Fruit fly (Drosophila melanogaster) whole organism, embryonic: Measurements from ENCODE around the gene Mtr3.

Experiments used
- Awh ChIP-seq: fragments of 200-800 bp; sonication (Bioruptor generic); IDR thresholded peaks from 2 replicates; pipeline ENCODE4, ENCODE4 v1.3.6; 2022; ENCODE audit warnings: missing biosample characterization, missing genetic modification characterization
- Bteb2 ChIP-seq: fragments of 200-800 bp; sonication (Bioruptor generic); optimal IDR thresholded peaks from 2 replicates; lab custom pipeline; 2016; ENCODE audit warnings: missing biosample characterization, missing genetic modification characterization
- CG10543 ChIP-seq: fragments of 200-800 bp; sonication (Bioruptor generic); optimal IDR thresholded peaks from 3 replicates; lab custom pipeline; 2017; ENCODE audit warnings: missing biosample characterization, mild to moderate bottlenecking, missing genetic modification characterization, moderate library complexity
- CG10979 ChIP-seq: fragments of 200-800 bp; sonication (Bioruptor generic); optimal IDR thresholded peaks from 2 replicates; lab custom pipeline; 2018; ENCODE audit warnings: missing biosample characterization, mild to moderate bottlenecking, missing genetic modification characterization, moderate library complexity
- CG11398 ChIP-seq: fragments of 200-800 bp; sonication (Bioruptor generic); optimal IDR thresholded peaks from 2 replicates; lab custom pipeline; 2016; ENCODE audit warnings: missing biosample characterization, missing genetic modification characterization
- CG12391 ChIP-seq: fragments of 200-800 bp; sonication (Bioruptor generic); optimal IDR thresholded peaks from 3 replicates; lab custom pipeline; 2018; ENCODE audit warnings: missing biosample characterization, mild to moderate bottlenecking, missing genetic modification characterization, moderate library complexity
- CG12942 ChIP-seq: fragments of 200-800 bp; sonication (Bioruptor generic); optimal IDR thresholded peaks from 3 replicates; lab custom pipeline; 2016; ENCODE audit warnings: missing biosample characterization, missing genetic modification characterization
- CG13424 ChIP-seq: fragments of 200-800 bp; sonication (Bioruptor generic); optimal IDR thresholded peaks from 2 replicates; lab custom pipeline; 2019; ENCODE audit warnings: missing biosample characterization, mild to moderate bottlenecking, missing genetic modification characterization, moderate library complexity
- CG14710 ChIP-seq: fragments of 200-800 bp; sonication (Bioruptor generic); optimal IDR thresholded peaks from 3 replicates; lab custom pipeline; 2019; ENCODE audit warnings: missing biosample characterization, mild to moderate bottlenecking, missing genetic modification characterization, moderate library complexity
- CG15269 ChIP-seq: fragments of 200-800 bp; sonication (Bioruptor generic); optimal IDR thresholded peaks from 2 replicates; lab custom pipeline; 2018; ENCODE audit warnings: missing biosample characterization, mild to moderate bottlenecking, missing genetic modification characterization, moderate library complexity
- CG17359 ChIP-seq: fragments of 200-800 bp; sonication (Bioruptor generic); optimal IDR thresholded peaks from 3 replicates; lab custom pipeline; 2018; ENCODE audit warnings: missing biosample characterization, mild to moderate bottlenecking, missing genetic modification characterization, moderate library complexity
- CG1792 ChIP-seq: fragments of 200-800 bp; sonication (Bioruptor generic); optimal IDR thresholded peaks from 2 replicates; lab custom pipeline; 2016; ENCODE audit warnings: missing biosample characterization, missing genetic modification characterization
- CG2120 ChIP-seq: fragments of 200-800 bp; sonication (Bioruptor generic); optimal IDR thresholded peaks from 3 replicates; lab custom pipeline; 2016; ENCODE audit warnings: missing biosample characterization, missing genetic modification characterization
- CG2889 ChIP-seq: fragments of 200-800 bp; sonication (Bioruptor generic); IDR thresholded peaks from 3 replicates; pipeline ENCODE4 v1.3.6; 2022; ENCODE audit warnings: missing biosample characterization, missing genetic modification characterization
- CG30431 ChIP-seq: fragments of 200-800 bp; sonication (Bioruptor generic); optimal IDR thresholded peaks from 2 replicates; lab custom pipeline; 2017; ENCODE audit warnings: missing biosample characterization, missing genetic modification characterization
- CG32767 ChIP-seq: fragments of 200-800 bp; sonication (Bioruptor generic); IDR thresholded peaks from 2 replicates; pipeline ENCODE4 v1.3.6; 2022; ENCODE audit warnings: missing biosample characterization, missing genetic modification characterization
- CG6175 ChIP-seq: fragments of 200-800 bp; sonication (Bioruptor generic); IDR thresholded peaks from 3 replicates; pipeline ENCODE4 v1.3.6; 2022; ENCODE audit warnings: missing biosample characterization, missing genetic modification characterization
- CG6272 ChIP-seq: fragments of 200-800 bp; sonication (Bioruptor generic); IDR thresholded peaks from 2 replicates; pipeline ENCODE4 v1.3.6; 2022; ENCODE audit warnings: missing biosample characterization, missing genetic modification characterization
- CG6683 ChIP-seq: fragments of 200-800 bp; sonication (Bioruptor generic); optimal IDR thresholded peaks from 2 replicates; lab custom pipeline; 2017; ENCODE audit warnings: missing biosample characterization, mild to moderate bottlenecking, missing genetic modification characterization, missing genetic modification reagents
- CG6689 ChIP-seq: fragments of 200-800 bp; sonication (Bioruptor generic); IDR thresholded peaks from 2 replicates; pipeline ENCODE4 v1.3.6; 2022; ENCODE audit warnings: missing biosample characterization, missing genetic modification characterization
- CG8089 ChIP-seq: fragments of 200-800 bp; sonication (Bioruptor generic); optimal IDR thresholded peaks from 3 replicates; lab custom pipeline; 2016; ENCODE audit warnings: missing biosample characterization, missing genetic modification characterization
- CG8388 ChIP-seq: fragments of 200-800 bp; sonication (Bioruptor generic); optimal IDR thresholded peaks from 2 replicates; lab custom pipeline; 2019; ENCODE audit warnings: missing biosample characterization, mild to moderate bottlenecking, missing genetic modification characterization, moderate library complexity
- CG9215 ChIP-seq: fragments of 200-800 bp; sonication (Bioruptor generic); IDR thresholded peaks from 2 replicates; pipeline ENCODE4 v1.3.6; 2022; ENCODE audit warnings: missing biosample characterization, missing genetic modification characterization
- Dip2 ChIP-seq: fragments of 200-800 bp; sonication (Bioruptor generic); IDR thresholded peaks from 2 replicates; pipeline ENCODE4 v1.3.6; 2022; ENCODE audit warnings: missing biosample characterization, missing genetic modification characterization
- Dll ChIP-seq: fragments of 200-800 bp; sonication (Bioruptor generic); IDR thresholded peaks from 4 replicates; pipeline ENCODE4 v1.3.6; 2022; ENCODE audit warnings: missing biosample characterization, missing genetic modification characterization; ENCODE audit not compliant: partially characterized antibody
- E2f1 ChIP-seq: fragments of 200-800 bp; sonication (Bioruptor generic); IDR thresholded peaks from 2 replicates; pipeline ENCODE4 v1.3.6; 2022; ENCODE audit warnings: missing biosample characterization, missing genetic modification characterization
- Gug ChIP-seq: fragments of 200-800 bp; sonication (Bioruptor generic); IDR thresholded peaks from 4 replicates; pipeline ENCODE4 v1.3.6; 2022; ENCODE audit warnings: missing biosample characterization, missing genetic modification characterization
- HLH3B ChIP-seq: fragments of 200-800 bp; sonication (Bioruptor generic); IDR thresholded peaks from 2 replicates; pipeline ENCODE4 v1.3.6; 2022; ENCODE audit warnings: missing biosample characterization, missing genetic modification characterization
- Hey ChIP-seq: fragments of 200-800 bp; sonication (Bioruptor generic); optimal IDR thresholded peaks from 3 replicates; lab custom pipeline; 2018; ENCODE audit warnings: missing biosample characterization, mild to moderate bottlenecking, missing genetic modification characterization
- Lpt ChIP-seq: fragments of >200 bp; optimal IDR thresholded peaks from 2 replicates; lab custom pipeline; 2018; ENCODE audit warnings: missing biosample characterization, missing genetic modification characterization
- NK7.1 ChIP-seq: fragments of 200-800 bp; sonication (Bioruptor generic); optimal IDR thresholded peaks from 3 replicates; lab custom pipeline; 2016; ENCODE audit warnings: missing biosample characterization, missing genetic modification characterization
- Neu2 ChIP-seq: fragments of 200-800 bp; sonication (Bioruptor generic); optimal IDR thresholded peaks from 3 replicates; lab custom pipeline; 2016; ENCODE audit warnings: missing biosample characterization, missing genetic modification characterization, borderline replicate concordance
- Optix ChIP-seq: fragments of 200-800 bp; sonication (Bioruptor generic); IDR thresholded peaks from 3 replicates; pipeline ENCODE4 v1.3.6; 2022; ENCODE audit warnings: missing biosample characterization, missing genetic modification characterization
- Xrp1 ChIP-seq: fragments of 200-800 bp; sonication (Bioruptor generic); IDR thresholded peaks from 2 replicates; pipeline ENCODE4 v1.3.6; 2022; ENCODE audit warnings: missing biosample characterization, missing genetic modification characterization
- ap ChIP-seq: fragments of 200-800 bp; sonication (Bioruptor generic); IDR thresholded peaks from 2 replicates; pipeline ENCODE4 v1.3.6; 2022; ENCODE audit warnings: missing biosample characterization, missing genetic modification characterization
- az2 ChIP-seq: fragments of 200-800 bp; sonication (Bioruptor generic); optimal IDR thresholded peaks from 3 replicates; lab custom pipeline; 2016; ENCODE audit warnings: missing biosample characterization, missing genetic modification characterization
- br ChIP-seq: fragments of >200 bp; optimal IDR thresholded peaks from 2 replicates; lab custom pipeline; 2017
- btn ChIP-seq: fragments of 200-800 bp; sonication (Bioruptor generic); optimal IDR thresholded peaks from 2 replicates; lab custom pipeline; 2016; ENCODE audit warnings: missing biosample characterization, missing genetic modification characterization
- danr ChIP-seq: fragments of 200-800 bp; sonication (Bioruptor generic); IDR thresholded peaks from 2 replicates; pipeline ENCODE4 v1.3.6; 2022; ENCODE audit warnings: missing biosample characterization, missing genetic modification characterization
- esg ChIP-seq: fragments of 200-800 bp; sonication (Bioruptor generic); conservative IDR thresholded peaks from 2 replicates; pipeline ENCODE4 v1.3.6; 2022; ENCODE audit warnings: missing biosample characterization, missing genetic modification characterization
- fd64A ChIP-seq: fragments of 200-800 bp; sonication (Bioruptor generic); optimal IDR thresholded peaks from 3 replicates; lab custom pipeline; 2018; ENCODE audit warnings: missing biosample characterization, mild to moderate bottlenecking, missing genetic modification characterization
- gt ChIP-seq: fragments of 200-800 bp; sonication (Bioruptor generic); IDR thresholded peaks from 2 replicates; pipeline ENCODE4 v1.3.6; 2022; ENCODE audit warnings: missing biosample characterization, missing genetic modification characterization
- inv ChIP-seq: fragments of 200-800 bp; sonication (Bioruptor generic); IDR thresholded peaks from 2 replicates; pipeline ENCODE4 v1.3.6; 2022; ENCODE audit warnings: missing biosample characterization, missing genetic modification characterization; ENCODE audit not compliant: partially characterized antibody
- kay ChIP-seq: fragments of 200-800 bp; sonication (Bioruptor generic); optimal IDR thresholded peaks from 2 replicates; lab custom pipeline; 2016; ENCODE audit warnings: missing biosample characterization, missing genetic modification characterization
- salm ChIP-seq: fragments of 200-800 bp; sonication (Bioruptor generic); optimal IDR thresholded peaks from 2 replicates; lab custom pipeline; 2018; ENCODE audit warnings: missing biosample characterization, mild to moderate bottlenecking, missing genetic modification characterization
- sim ChIP-seq: fragments of 200-800 bp; sonication (Bioruptor generic); IDR thresholded peaks from 2 replicates; pipeline ENCODE4 v1.3.6; 2022; ENCODE audit warnings: missing biosample characterization, missing genetic modification characterization
- slbo ChIP-seq: fragments of 200-800 bp; sonication (Bioruptor generic); IDR thresholded peaks from 2 replicates; pipeline ENCODE4 v1.3.6; 2022; ENCODE audit warnings: missing biosample characterization, missing genetic modification characterization
- sna ChIP-seq: fragments of 200-800 bp; sonication (Bioruptor generic); IDR thresholded peaks from 2 replicates; pipeline ENCODE4 v1.3.6; 2022; ENCODE audit warnings: missing biosample characterization, missing genetic modification characterization; ENCODE audit not compliant: partially characterized antibody
- tap ChIP-seq: fragments of 200-800 bp; optimal IDR thresholded peaks from 3 replicates; lab custom pipeline; 2019; ENCODE audit warnings: missing biosample characterization, mild to moderate bottlenecking, missing genetic modification characterization, moderate library complexity
- tna ChIP-seq: fragments of 200-800 bp; sonication (Bioruptor generic); IDR thresholded peaks from 2 replicates; pipeline ENCODE4 v1.3.6; 2022; ENCODE audit warnings: missing biosample characterization, missing genetic modification characterization; ENCODE audit not compliant: partially characterized antibody

The Mtr3 gene

DNA sequence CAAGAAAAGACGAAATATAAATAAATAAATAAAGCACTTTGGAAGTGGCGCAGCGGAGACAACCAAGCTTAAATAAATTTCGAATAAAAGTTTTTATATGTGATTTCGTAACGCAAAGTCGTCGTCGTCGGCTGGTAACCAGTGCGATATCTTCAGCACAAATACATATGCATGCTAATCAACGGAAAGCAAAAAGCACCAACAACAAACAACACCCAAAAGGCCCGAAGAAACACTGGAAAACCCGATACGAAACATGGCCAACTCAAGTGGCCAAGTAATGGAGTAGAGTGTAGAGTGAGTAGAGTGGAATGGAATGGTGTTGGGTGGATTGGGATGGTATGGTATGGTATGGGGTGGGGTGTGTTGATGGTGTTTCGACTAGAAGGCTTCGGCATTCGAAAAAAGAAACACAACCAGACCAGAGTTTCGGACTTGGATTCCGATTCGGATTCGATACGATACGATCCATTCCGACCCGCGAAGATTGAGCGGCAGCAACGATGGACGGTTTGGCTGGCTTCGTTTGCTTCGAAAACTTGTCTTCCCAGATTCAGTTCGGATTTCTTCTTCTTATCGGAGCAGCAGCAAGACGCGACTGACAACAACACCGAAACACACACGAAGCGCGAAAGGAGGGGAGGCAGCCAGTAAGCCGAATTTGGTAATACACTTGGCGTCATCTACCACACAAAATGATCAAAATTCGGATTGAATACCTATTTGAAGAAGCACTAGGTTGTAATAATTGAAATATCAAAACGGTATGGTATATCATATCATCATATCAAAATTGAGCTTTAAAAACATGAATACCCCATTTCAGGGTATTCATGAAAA is 10.7 kb downstream of the Mtr3 start (continued):
- TF ChIP-seq CG12942 (GFP tag; lab: Kevin White, UChicago) (peak; percentile 91), CG30431 (GFP tag; lab: Kevin White, UChicago) (peak; percentile 84), br (lab: Kevin White, UChicago) (no peak), CG6175 (peak; percentile 94), esg (GFP tag; lab: Robert Waterston, UW) (peak; percentile 95), CG8388 (GFP tag; lab: Kevin White, UChicago) (peak; percentile 91), gt (GFP tag; lab: Robert Waterston, UW) (peak; percentile 72), CG6689 (GFP tag; lab: Robert Waterston, UW) (peak; percentile 93), CG6272 (GFP tag; lab: Robert Waterston, UW) (peak; percentile 84), HLH3B (GFP tag; lab: Robert Waterston, UW) (peak; percentile 96), CG6683 (GFP tag; lab: Kevin White, UChicago) (peak; percentile 58), btn (GFP tag; lab: Kevin White, UChicago) (peak; percentile 93), az2 (GFP tag; lab: Kevin White, UChicago) (peak; percentile 95), CG13424 (peak; percentile 95), fd64A (GFP tag; lab: Kevin White, UChicago) (peak; percentile 30), CG32767 (peak; percentile 93), sim (GFP tag; lab: Robert Waterston, UW) (no peak), CG14710 (peak; percentile 67), NK7.1 (GFP tag; lab: Kevin White, UChicago) (peak; percentile 92), CG17359 (tag; lab: Kevin White, UChicago) (peak; percentile 96), CG2120 (GFP tag; lab: Kevin White, UChicago) (peak; percentile 98), CG12391 (peak; percentile 93), tap (tag; lab: Kevin White, UChicago) (peak; percentile 79), CG9215 (GFP tag; lab: Robert Waterston, UW) (peak; percentile 82), Gug (GFP tag; lab: Robert Waterston, UW) (peak; percentile 95), salm (peak; percentile 90), sna (GFP tag; lab: Robert Waterston, UW) (0 out of 2 replicates have a peak, but pooled peaks have one; percentile 36), CG2889 (GFP tag; lab: Robert Waterston, UW) (peak; percentile 94), kay (GFP tag; lab: Kevin White, UChicago) (peak; percentile 91), Optix (GFP tag; lab: Robert Waterston, UW) (peak; percentile 94), E2f1 (GFP tag; lab: Robert Waterston, UW) (peak; percentile 91), ap (GFP tag; lab: Robert Waterston, UW) (peak; percentile 94), Dll (no peak), tna (no peak), CG11398 (GFP tag; lab: Kevin White, UChicago) (peak; percentile 95), CG15269 (tag; lab: Kevin White, UChicago) (peak; percentile 97), CG10979 (tag; lab: Kevin White, UChicago) (peak; percentile 85), inv (no peak), CG10543 (GFP tag; lab: Kevin White, UChicago) (peak; percentile 60), Bteb2 (GFP tag; lab: Kevin White, UChicago) (peak; percentile 96), Awh (GFP tag; lab: Robert Waterston, UW) (peak; percentile 93), Lpt (GFP tag; lab: Kevin White, UChicago) (no peak), Dip2 (GFP tag; lab: Robert Waterston, UW) (no peak), slbo (GFP tag; lab: Robert Waterston, UW) (peak; percentile 97), Neu2 (GFP tag; lab: Kevin White, UChicago) (peak; percentile 64), CG8089 (peak; percentile 94), CG1792 (GFP tag; lab: Kevin White, UChicago) (peak; percentile 75), danr (peak; percentile 91), Xrp1 (GFP tag; lab: Robert Waterston, UW) (peak; percentile 88), Hey (tag; lab: Kevin White, UChicago) (peak; percentile 47)
